Worm (Caenorhabditis elegans) whole organism, L3 larva: ENCODE results near the gene tat-6.

Experiments
- ama-1 ChIP-seq: fragments of 150-350 bp; optimal IDR thresholded peaks from 2 replicates; lab custom pipeline; 2018
- lin-15B ChIP-seq: fragments of 150-350 bp; optimal IDR thresholded peaks from 2 replicates; lab custom pipeline; 2014; ENCODE audit warnings: missing biosample characterization, missing genetic modification characterization
- lsy-12 ChIP-seq: sonication (generic microtip); optimal IDR thresholded peaks from 2 replicates; lab custom pipeline; 2016; ENCODE audit warnings: mild to moderate bottlenecking, missing genetic modification characterization, missing compliant biosample characterization
- nhr-237 ChIP-seq: fragments of 150-350 bp; optimal IDR thresholded peaks from 2 replicates; lab custom pipeline; 2014; ENCODE audit warnings: missing biosample characterization, missing genetic modification characterization
- pha-4 ChIP-seq: fragments of 150-350 bp; optimal IDR thresholded peaks from 2 replicates; lab custom pipeline; 2014; ENCODE audit warnings: missing biosample characterization, missing genetic modification reagents, missing genetic modification characterization
- pqm-1 ChIP-seq: fragments of 150-350 bp; optimal IDR thresholded peaks from 2 replicates; lab custom pipeline; 2017; ENCODE audit warnings: missing biosample characterization, missing genetic modification characterization, inconsistent platforms
- sea-2 ChIP-seq: fragments of 150-350 bp; sonication (generic microtip); optimal IDR thresholded peaks from 4 replicates; lab custom pipeline; 2014; ENCODE audit warnings: missing biosample characterization, missing genetic modification reagents, missing genetic modification characterization
- ztf-11 ChIP-seq: fragments of 150-350 bp; optimal IDR thresholded peaks from 2 replicates; lab custom pipeline; 2014; ENCODE audit warnings: missing biosample characterization, missing genetic modification characterization

DNA sequence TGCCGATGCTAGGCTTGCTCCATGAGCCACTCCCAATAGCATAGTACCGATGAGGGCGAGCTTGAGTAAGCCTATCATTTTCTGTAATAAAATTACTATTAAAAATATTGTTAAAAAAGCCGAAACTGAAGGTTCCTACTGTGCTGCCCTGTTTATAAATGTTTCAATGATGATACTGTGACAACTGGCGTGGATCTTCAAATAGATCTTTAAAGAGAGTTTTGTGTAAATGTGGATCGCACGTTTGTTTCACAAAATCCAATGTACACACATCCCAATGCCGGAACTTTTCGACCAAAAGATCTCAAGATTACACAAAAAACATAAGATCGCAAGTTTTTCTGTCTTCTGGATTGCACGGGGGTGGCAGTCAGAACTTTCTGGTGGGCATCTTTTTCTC, 36.5 kb downstream of the tat-6 start, which contains the start of gene C36C5.14:
- TF ChIP-seq lin-15B (no peak), ztf-11 (no peak), nhr-237 (tag; lab: Kevin White, UChicago) (no peak), lsy-12 (tag; lab: Kevin White, UChicago) (no peak), sea-2 (GFP tag; lab: Kevin White, UChicago) (no peak), pha-4 (tag; lab: Kevin White, UChicago) (no peak), pqm-1 (no peak), ama-1 (lab: Kevin White, UChicago) (no peak)
